Worm (Caenorhabditis elegans): ENCODE data around the gene phb-2.

Gene phb-2

ce11 chrII:6250782-6251461, at the start of gene phb-2:
Gene phb-2 (plus strand): TSS chrII:6251411.
- no peak for TF ChIP-seq unc-62 (GFP tag; optimal IDR thresholded peaks at IDR 0.05)

- no peak for TF ChIP-seq unc-62 (GFP tag; optimal IDR thresholded peaks at IDR 0.05)
Measured at ce11 chrII:6202910-6203309, 48.3 kb upstream of the phb-2 start, which contains the start of gene C30B5.17. Gene C30B5.17 (minus strand): TSS chrII:6203010.

- no peak for TF ChIP-seq unc-62 (GFP tag; optimal IDR thresholded peaks at IDR 0.05)
Measured at ce11 chrII:6207252-6207651, 44.0 kb upstream of the phb-2 start.

ce11 chrII:6208116-6208515, 43.1 kb upstream of the phb-2 start, which contains the start of gene daf-37:
Gene daf-37 (minus strand): TSS chrII:6208216.
- no peak for TF ChIP-seq unc-62 (GFP tag; optimal IDR thresholded peaks at IDR 0.05)

- no peak for TF ChIP-seq unc-62 (GFP tag; optimal IDR thresholded peaks at IDR 0.05)
Measured at ce11 chrII:6219346-6219745, 31.9 kb upstream of the phb-2 start, which contains the start of gene mks-2. Gene mks-2 (minus strand): TSS chrII:6219446.

- TF ChIP-seq unc-62 (GFP tag; optimal IDR thresholded peaks at IDR 0.05) = no peak
Measured at ce11 chrII:6221470-6221869, 29.7 kb upstream of the phb-2 start.

- no peak for TF ChIP-seq unc-62 (GFP tag; optimal IDR thresholded peaks at IDR 0.05)
Measured at ce11 chrII:6222558-6222957, 28.7 kb upstream of the phb-2 start, which contains the start of gene C30B5.6. Gene C30B5.6 (minus strand): TSS chrII:6222658.

- no peak for TF ChIP-seq unc-62 (GFP tag; optimal IDR thresholded peaks at IDR 0.05)
Measured at ce11 chrII:6223755-6224154, 27.5 kb upstream of the phb-2 start.

- TF ChIP-seq unc-62 (GFP tag; optimal IDR thresholded peaks at IDR 0.05) = no peak
Measured at ce11 chrII:6226995-6227394, 24.2 kb upstream of the phb-2 start, which contains the start of gene srsy-2. Gene srsy-2 (minus strand): TSS chrII:6227095.

- TF ChIP-seq unc-62 (GFP tag; optimal IDR thresholded peaks at IDR 0.05) = no peak
Measured at ce11 chrII:6230116-6230515, 21.1 kb upstream of the phb-2 start.

- TF ChIP-seq unc-62 (GFP tag; optimal IDR thresholded peaks at IDR 0.05) = no peak
Measured at ce11 chrII:6235432-6236092, 15.6 kb upstream of the phb-2 start, which contains the start of gene T24H7.9. Gene T24H7.9 (minus strand): TSS chrII:6235505.

- TF ChIP-seq unc-62 (GFP tag; optimal IDR thresholded peaks at IDR 0.05) = no peak
Measured at ce11 chrII:6236093-6236945, 14.9 kb upstream of the phb-2 start.

- TF ChIP-seq unc-62 (GFP tag; optimal IDR thresholded peaks at IDR 0.05) = no peak
Measured at ce11 chrII:6241758-6242157, 9.5 kb upstream of the phb-2 start, which contains the start of gene T24H7.8. Gene T24H7.8 (plus strand): TSS chrII:6242058.

ce11 chrII:6244171-6244570, 7.0 kb upstream of the phb-2 start, which contains the start of gene tat-4:
Gene tat-4 (minus strand): TSS chrII:6244287.
- no peak for TF ChIP-seq unc-62 (GFP tag; optimal IDR thresholded peaks at IDR 0.05)

ce11 chrII:6245199-6245702, 6.0 kb upstream of the phb-2 start, which contains the start of gene blos-4:
Gene blos-4 (plus strand): TSS chrII:6245249.
- no peak for TF ChIP-seq unc-62 (GFP tag; optimal IDR thresholded peaks at IDR 0.05)

- no peak for TF ChIP-seq unc-62 (GFP tag; optimal IDR thresholded peaks at IDR 0.05)
Measured at ce11 chrII:6246054-6246453, 5.2 kb upstream of the phb-2 start, which contains the start of gene lelo-1. Gene lelo-1 (plus strand): TSS chrII:6246354.
